Fruit fly (Drosophila melanogaster): ENCODE measurements around the gene Gapvd1.

Gapvd1 gene

DNA sequence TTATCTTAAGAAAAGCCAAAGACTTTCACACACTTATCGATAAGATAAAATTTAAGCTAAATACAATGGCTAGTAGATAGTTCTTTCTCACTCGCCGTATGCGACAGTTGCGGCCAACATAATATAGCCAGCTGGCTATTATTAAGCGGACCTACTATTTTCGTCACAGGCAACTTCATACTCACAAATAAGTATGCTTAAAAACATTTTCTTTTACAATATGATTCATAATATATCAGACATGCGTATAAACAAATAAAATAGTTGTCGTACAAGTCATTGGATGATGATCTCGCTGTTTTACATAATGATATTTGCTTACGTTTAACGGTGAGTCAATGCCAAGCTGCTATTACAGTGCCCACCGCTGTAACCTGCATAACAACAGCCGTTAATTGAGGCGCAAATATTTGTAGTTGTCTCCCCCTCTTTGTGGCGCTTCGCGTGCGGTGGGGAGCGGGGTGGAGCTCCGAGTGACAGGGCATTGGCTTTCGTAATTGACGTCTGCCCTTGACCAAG is 1.1 kb downstream of the Gapvd1 start (continued):
- TF ChIP-seq lilli (GFP tag; optimal IDR thresholded peaks at IDR 0.05) (peak; percentile 75), mam (GFP tag; optimal IDR thresholded peaks at IDR 0.05) (peak; percentile 53), esg (GFP tag; conservative IDR thresholded peaks at IDR 0.05) (peak; percentile 67), sens (GFP tag) (peak; percentile 94), kni (GFP tag; optimal IDR thresholded peaks at IDR 0.05) (peak; percentile 64), CG5245 (GFP tag; optimal IDR thresholded peaks at IDR 0.05) (peak; percentile 11), CG8089 (GFP tag; optimal IDR thresholded peaks at IDR 0.05) (peak; percentile 26), onecut (GFP tag; IDR thresholded peaks at IDR 0.05) (peak; percentile 41; the same call in 1 of the 2 replicates), CG10147 (GFP tag; optimal IDR thresholded peaks at IDR 0.05) (peak; percentile 65), CG7928 (GFP tag; optimal IDR thresholded peaks at IDR 0.05) (peak; percentile 35), Optix (GFP tag; IDR thresholded peaks at IDR 0.05) (0 out of 3 replicates have a peak, but pooled peaks have one; percentile 7), MBD-R2 (GFP tag; IDR thresholded peaks at IDR 0.05) (peak; percentile 44; the same call in 1 of the 2 replicates), vvl (GFP tag; IDR thresholded peaks at IDR 0.05) (peak; percentile 49; the same call in 1 of the 2 replicates), CG31441 (GFP tag; IDR thresholded peaks at IDR 0.05) (peak; percentile 54), CG13424 (tag; optimal IDR thresholded peaks at IDR 0.05) (peak; percentile 70), Xrp1 (GFP tag; IDR thresholded peaks at IDR 0.05) (peak; percentile 74), Dad (GFP tag; optimal IDR thresholded peaks at IDR 0.05) (peak; percentile 9), Antp (GFP tag; optimal IDR thresholded peaks at IDR 0.05) (peak; percentile 41), CG12155 (GFP tag; optimal IDR thresholded peaks at IDR 0.05) (peak; percentile 66), Lhr (GFP tag; optimal IDR thresholded peaks at IDR 0.05) (no peak), pum (GFP tag; optimal IDR thresholded peaks at IDR 0.05) (peak; percentile 38), CG5180 (GFP tag; optimal IDR thresholded peaks at IDR 0.05) (peak; percentile 53), Adf1 (GFP tag; IDR thresholded peaks at IDR 0.05) (no peak), Six4 (GFP tag; optimal IDR thresholded peaks at IDR 0.05) (peak; percentile 26), CG14965 (GFP tag; optimal IDR thresholded peaks at IDR 0.05; ENCODE audit: borderline replicate concordance) (peak; percentile 17), CG4707 (GFP tag; optimal IDR thresholded peaks at IDR 0.05) (peak; percentile 24), mirr (GFP tag; optimal IDR thresholded peaks at IDR 0.05) (peak; percentile 82), CG9817 (tag; optimal IDR thresholded peaks at IDR 0.05) (peak; percentile 69), HLHmδ (GFP tag; optimal IDR thresholded peaks at IDR 0.05) (no peak), insv (GFP tag; optimal IDR thresholded peaks at IDR 0.05) (peak in 1 of 2 experiments; percentile 12), wek (GFP tag; optimal IDR thresholded peaks at IDR 0.05) (peak; percentile 53), ssp (GFP tag; IDR thresholded peaks at IDR 0.05) (no peak), Poxn (GFP tag; IDR thresholded peaks at IDR 0.05) (no peak), CG8944 (GFP tag; optimal IDR thresholded peaks at IDR 0.05) (peak; percentile 36), disco-r (GFP tag; optimal IDR thresholded peaks at IDR 0.05) (peak; percentile 20), Chrac-16 (GFP tag; optimal IDR thresholded peaks at IDR 0.05) (peak; percentile 43), trem (tag; optimal IDR thresholded peaks at IDR 0.05) (peak; percentile 24), Lpt (GFP tag; optimal IDR thresholded peaks at IDR 0.05) (no peak), CG1602 (GFP tag; optimal IDR thresholded peaks at IDR 0.05) (peak; percentile 29), lbe (GFP tag; optimal IDR thresholded peaks at IDR 0.05) (peak; percentile 19), Opbp (GFP tag; IDR thresholded peaks at IDR 0.05; ENCODE audit: partially characterized antibody) (no peak), CG12236 (GFP tag; optimal IDR thresholded peaks at IDR 0.05) (peak; percentile 14), CG2120 (GFP tag; optimal IDR thresholded peaks at IDR 0.05) (peak; percentile 78), sd (tag; optimal IDR thresholded peaks at IDR 0.05) (peak; percentile 79), hbn (GFP tag; IDR thresholded peaks at IDR 0.05; ENCODE audit: partially characterized antibody) (no peak), CG4730 (GFP tag; IDR thresholded peaks at IDR 0.05) (no peak), usp (GFP tag; optimal IDR thresholded peaks at IDR 0.05) (no peak), Nf-YA (GFP tag; IDR thresholded peaks at IDR 0.05) (no peak), zfh1 (GFP tag; IDR thresholded peaks at IDR 0.05) (peak; percentile 36; the same call in 2 of the 3 replicates), CG10979 (tag; optimal IDR thresholded peaks at IDR 0.05) (peak; percentile 69), CrebB (tag; optimal IDR thresholded peaks at IDR 0.05) (peak; percentile 65)

Data from whole organism, embryonic.